Fruit fly (Drosophila melanogaster) whole organism, embryonic: ENCODE measurements around the gene pbl.

ENCODE experiments used
- CG10147 ChIP-seq: fragments of 200-800 bp; sonication (Bioruptor generic); optimal IDR thresholded peaks from 2 replicates; lab custom pipeline; 2019; ENCODE audit warnings: missing biosample characterization, mild to moderate bottlenecking, missing genetic modification characterization, moderate library complexity
- CG11456 ChIP-seq: fragments of 200-800 bp; sonication (Bioruptor generic); IDR thresholded peaks from 3 replicates; pipeline ENCODE4 v1.3.6; 2022; ENCODE audit warnings: missing biosample characterization, missing genetic modification characterization
- CG1233 ChIP-seq: fragments of 200-800 bp; sonication (Bioruptor generic); optimal IDR thresholded peaks from 4 replicates; lab custom pipeline; 2018; ENCODE audit warnings: missing biosample characterization, mild to moderate bottlenecking, missing genetic modification characterization
- CG14441 ChIP-seq: fragments of 200-800 bp; sonication (Bioruptor generic); IDR thresholded peaks from 2 replicates; pipeline ENCODE4 v1.3.6; 2022; ENCODE audit warnings: missing biosample characterization, missing genetic modification characterization
- CG17912 ChIP-seq: fragments of 200-800 bp; sonication (Bioruptor generic); optimal IDR thresholded peaks from 2 replicates; lab custom pipeline; 2018; ENCODE audit warnings: missing biosample characterization, mild to moderate bottlenecking, missing genetic modification characterization
- CG2120 ChIP-seq: fragments of 200-800 bp; sonication (Bioruptor generic); optimal IDR thresholded peaks from 3 replicates; lab custom pipeline; 2016; ENCODE audit warnings: missing biosample characterization, missing genetic modification characterization
- CG2129 ChIP-seq: fragments of 200-800 bp; sonication (Bioruptor generic); IDR thresholded peaks from 2 replicates; pipeline ENCODE4 v1.3.6; 2022; ENCODE audit warnings: missing biosample characterization, missing genetic modification characterization; ENCODE audit not compliant: partially characterized antibody
- CG3065 ChIP-seq: fragments of 200-800 bp; sonication (Bioruptor generic); optimal IDR thresholded peaks from 2 replicates; lab custom pipeline; 2016; ENCODE audit warnings: missing biosample characterization, missing genetic modification characterization
- CG34376 ChIP-seq: fragments of 200-800 bp; sonication (Bioruptor generic); optimal IDR thresholded peaks from 2 replicates; lab custom pipeline; 2018; ENCODE audit warnings: missing biosample characterization, mild to moderate bottlenecking, missing genetic modification characterization
- CG4707 ChIP-seq: fragments of 200-800 bp; sonication (Bioruptor generic); optimal IDR thresholded peaks from 2 replicates; lab custom pipeline; 2018; ENCODE audit warnings: missing biosample characterization, mild to moderate bottlenecking, missing genetic modification characterization, moderate library complexity
- CG4730 ChIP-seq: fragments of 200-800 bp; sonication (Bioruptor generic); IDR thresholded peaks from 2 replicates; pipeline ENCODE4 v1.3.6; 2022; ENCODE audit warnings: missing biosample characterization, missing genetic modification characterization
- CG6654 ChIP-seq: fragments of 200-800 bp; sonication (Bioruptor generic); optimal IDR thresholded peaks from 2 replicates; lab custom pipeline; 2017; ENCODE audit warnings: missing biosample characterization, mild to moderate bottlenecking, missing genetic modification characterization
- CG9727 ChIP-seq: fragments of 200-800 bp; sonication (Bioruptor generic); optimal IDR thresholded peaks from 3 replicates; lab custom pipeline; 2017; ENCODE audit warnings: missing biosample characterization, mild to moderate bottlenecking, missing genetic modification characterization
- CG9797 ChIP-seq: fragments of 200-800 bp; sonication (Bioruptor generic); optimal IDR thresholded peaks from 3 replicates; lab custom pipeline; 2018; ENCODE audit warnings: missing biosample characterization, mild to moderate bottlenecking, missing genetic modification characterization
- D19A ChIP-seq: fragments of 200-800 bp; optimal IDR thresholded peaks from 3 replicates; lab custom pipeline; 2019; ENCODE audit warnings: missing biosample characterization, mild to moderate bottlenecking, missing genetic modification characterization, moderate library complexity
- Deaf1 ChIP-seq: fragments of 200-800 bp; optimal IDR thresholded peaks from 3 replicates; lab custom pipeline; 2019; ENCODE audit warnings: missing biosample characterization, mild to moderate bottlenecking, missing genetic modification characterization, moderate library complexity
- Ets65A ChIP-seq: fragments of 200-800 bp; sonication (Bioruptor generic); peaks from one replicate; lab custom pipeline; 2016; ENCODE audit warnings: missing biosample characterization, missing genetic modification characterization
- HHEX ChIP-seq: fragments of 200-800 bp; sonication (Bioruptor generic); optimal IDR thresholded peaks from 3 replicates; lab custom pipeline; 2017; ENCODE audit warnings: missing biosample characterization, mild to moderate bottlenecking, missing genetic modification characterization, missing genetic modification reagents
- Hmr ChIP-seq: fragments of 200-800 bp; sonication (Bioruptor generic); optimal IDR thresholded peaks from 3 replicates; lab custom pipeline; 2017; ENCODE audit warnings: mild to moderate bottlenecking, missing biosample characterization, missing genetic modification reagents, missing genetic modification characterization
- Max ChIP-seq: fragments of 200-800 bp; sonication (Bioruptor generic); optimal IDR thresholded peaks from 2 replicates; lab custom pipeline; 2016; ENCODE audit warnings: missing biosample characterization, mild to moderate bottlenecking, missing genetic modification characterization
- NC2β ChIP-seq: fragments of 200-800 bp; sonication (Bioruptor generic); optimal IDR thresholded peaks from 2 replicates; lab custom pipeline; 2016; ENCODE audit warnings: missing biosample characterization, missing genetic modification characterization
- NFAT ChIP-seq: fragments of 200-800 bp; sonication (Bioruptor generic); IDR thresholded peaks from 2 replicates; pipeline ENCODE4 v1.3.6; 2022; ENCODE audit warnings: missing biosample characterization, missing genetic modification characterization
- Optix ChIP-seq: fragments of 200-800 bp; sonication (Bioruptor generic); IDR thresholded peaks from 3 replicates; pipeline ENCODE4 v1.3.6; 2022; ENCODE audit warnings: missing biosample characterization, missing genetic modification characterization
- Sox102F ChIP-seq: fragments of 200-800 bp; sonication (Bioruptor generic); optimal IDR thresholded peaks from 2 replicates; lab custom pipeline; 2018; ENCODE audit warnings: missing biosample characterization, mild to moderate bottlenecking, missing genetic modification characterization, moderate library complexity
- Stat92E ChIP-seq, 3 experiments: fragments of >200 bp in 2 of 3; fragments of 200-800 bp in 1 of 3; sonication (Bioruptor generic) in 1 of 3; optimal IDR thresholded peaks; 2 replicates each; lab custom pipeline; 2017 to 2019; ENCODE audit warnings: missing biosample characterization in 3 of 3, missing genetic modification characterization in 3 of 3, mild to moderate bottlenecking in 1 of 3, moderate library complexity in 1 of 3
- Xrp1 ChIP-seq: fragments of 200-800 bp; sonication (Bioruptor generic); IDR thresholded peaks from 2 replicates; pipeline ENCODE4 v1.3.6; 2022; ENCODE audit warnings: missing biosample characterization, missing genetic modification characterization
- caup ChIP-seq: fragments of 200-800 bp; sonication (Bioruptor generic); optimal IDR thresholded peaks from 3 replicates; lab custom pipeline; 2017; ENCODE audit warnings: missing biosample characterization, mild to moderate bottlenecking, missing genetic modification characterization, moderate library complexity; ENCODE audit not compliant: severe bottlenecking
- fd64A ChIP-seq: fragments of 200-800 bp; sonication (Bioruptor generic); optimal IDR thresholded peaks from 3 replicates; lab custom pipeline; 2018; ENCODE audit warnings: missing biosample characterization, mild to moderate bottlenecking, missing genetic modification characterization
- gsb-n ChIP-seq: fragments of 200-800 bp; sonication (Bioruptor generic); optimal IDR thresholded peaks from 3 replicates; lab custom pipeline; 2018; ENCODE audit warnings: missing biosample characterization, mild to moderate bottlenecking, missing genetic modification characterization
- ham ChIP-seq: fragments of 200-800 bp; sonication (Bioruptor generic); IDR thresholded peaks from 2 replicates; pipeline ENCODE4 v1.3.6; 2022; ENCODE audit warnings: missing biosample characterization, missing genetic modification characterization
- hkb ChIP-seq, 2 experiments: fragments of 200-800 bp in 1 of 2; fragments of >200 bp in 1 of 2; sonication (Bioruptor generic) in 1 of 2; IDR thresholded peaks in 1 of 2; optimal IDR thresholded peaks in 1 of 2; 2 replicates each; pipeline versions ENCODE4 v1.3.6 to Lab custom; 2017 to 2022; ENCODE audit warnings: missing biosample characterization in 1 of 2, missing genetic modification characterization in 1 of 2
- jing ChIP-seq: fragments of 200-800 bp; sonication (Bioruptor generic); optimal IDR thresholded peaks from 2 replicates; lab custom pipeline; 2018; ENCODE audit warnings: missing biosample characterization, mild to moderate bottlenecking, missing genetic modification characterization
- kni ChIP-seq: fragments of 200-800 bp; sonication (Bioruptor generic); optimal IDR thresholded peaks from 3 replicates; lab custom pipeline; 2017; ENCODE audit warnings: mild to moderate bottlenecking, missing biosample characterization, missing genetic modification reagents, missing genetic modification characterization
- org-1 ChIP-seq: fragments of 200-800 bp; sonication (Bioruptor generic); optimal IDR thresholded peaks from 2 replicates; lab custom pipeline; 2017; ENCODE audit warnings: missing biosample characterization, missing genetic modification characterization
- otp ChIP-seq: fragments of 200-800 bp; sonication (Bioruptor generic); IDR thresholded peaks from 3 replicates; pipeline ENCODE4, ENCODE4 v1.3.6; 2022; ENCODE audit warnings: missing biosample characterization, missing genetic modification characterization
- pzg ChIP-seq: fragments of 200-800 bp; sonication (Bioruptor generic); optimal IDR thresholded peaks from 3 replicates; lab custom pipeline; 2018; ENCODE audit warnings: missing biosample characterization, mild to moderate bottlenecking, missing genetic modification characterization, moderate library complexity
- row ChIP-seq: fragments of 200-800 bp; sonication (Bioruptor generic); IDR thresholded peaks from 3 replicates; pipeline ENCODE4 v1.3.6; 2022; ENCODE audit warnings: missing biosample characterization, missing genetic modification characterization
- sens-2 ChIP-seq: fragments of 200-800 bp; sonication (Bioruptor generic); IDR thresholded peaks from 2 replicates; pipeline ENCODE4 v1.3.6; 2022; ENCODE audit warnings: missing biosample characterization, missing genetic modification characterization
- tx ChIP-seq: fragments of 200-800 bp; sonication (Bioruptor generic); optimal IDR thresholded peaks from 2 replicates; lab custom pipeline; 2016; ENCODE audit warnings: missing biosample characterization, missing genetic modification characterization
- unc-4 ChIP-seq: fragments of 200-800 bp; sonication (Bioruptor generic); IDR thresholded peaks from 2 replicates; pipeline ENCODE4 v1.3.6; 2022; ENCODE audit warnings: missing biosample characterization, missing genetic modification characterization; ENCODE audit not compliant: partially characterized antibody
- yki ChIP-seq: fragments of >200 bp; optimal IDR thresholded peaks from 3 replicates; lab custom pipeline; 2018

pbl gene

DNA sequence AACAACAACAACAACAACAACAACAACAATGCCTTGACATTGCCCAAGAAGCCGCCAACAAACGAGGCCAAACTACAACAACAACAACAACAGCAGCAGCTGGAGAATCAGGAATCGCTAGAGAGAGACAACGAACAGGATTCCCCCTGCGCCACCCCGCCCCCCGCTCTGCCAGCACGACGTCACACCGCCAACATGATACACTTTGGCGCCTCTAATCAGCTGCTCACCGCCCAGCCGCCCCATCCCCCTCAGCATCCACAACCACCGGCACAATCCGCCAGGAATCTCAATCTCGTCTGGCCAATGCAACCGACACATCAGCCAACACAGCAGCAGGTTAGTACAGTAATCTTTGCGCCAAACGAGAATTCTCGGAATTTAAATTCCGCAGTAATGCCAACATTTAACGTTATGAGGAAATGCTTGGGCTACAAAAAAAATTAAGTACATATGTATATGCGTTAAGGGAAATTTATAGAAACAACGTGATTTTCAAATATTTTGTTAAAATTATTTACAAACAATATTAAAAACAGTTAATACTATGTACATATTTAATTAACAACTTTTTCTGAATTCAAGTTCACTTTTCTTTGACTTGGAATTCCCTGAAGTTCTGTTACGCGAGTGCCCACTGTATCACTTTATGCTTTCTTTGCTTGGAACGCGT lies 41.9 kb downstream of the pbl start (continued):
- TF ChIP-seq caup (GFP tag; lab: Kevin White, UChicago) = no peak
- TF ChIP-seq gsb-n (tag; lab: Kevin White, UChicago) = peak; percentile 31
- no peak for TF ChIP-seq pzg (GFP tag; lab: Kevin White, UChicago)
- no peak for TF ChIP-seq unc-4 (GFP tag; lab: Robert Waterston, UW)
- TF ChIP-seq ham (GFP tag; lab: Robert Waterston, UW) = no peak
- peak; percentile 63 for TF ChIP-seq row (GFP tag; lab: Robert Waterston, UW)
- TF ChIP-seq sens-2 = no peak
- no peak for TF ChIP-seq CG34376 (GFP tag; lab: Kevin White, UChicago)
- TF ChIP-seq NFAT (GFP tag; lab: Robert Waterston, UW) = no peak
- TF ChIP-seq CG4707 = no peak
- TF ChIP-seq CG2120 (GFP tag; lab: Kevin White, UChicago) = no peak
- no peak for TF ChIP-seq Deaf1 (tag; lab: Kevin White, UChicago)
- TF ChIP-seq CG14441 (GFP tag; lab: Robert Waterston, UW) = peak; percentile 35; the same call in 1 of the 2 replicates
- TF ChIP-seq CG6654 (GFP tag; lab: Kevin White, UChicago) = no peak
- TF ChIP-seq Stat92E (GFP tag; optimal IDR thresholded peaks at IDR 0.05; lab: Kevin White, UChicago) = no peak
- TF ChIP-seq CG1233 (GFP tag; lab: Kevin White, UChicago) = no peak
- peak; percentile 45 for TF ChIP-seq CG9727 (GFP tag; lab: Kevin White, UChicago)
- TF ChIP-seq Sox102F (GFP tag; lab: Kevin White, UChicago) = peak; percentile 61
- TF ChIP-seq CG4730 (GFP tag; lab: Robert Waterston, UW) = no peak
- no peak for TF ChIP-seq HHEX (GFP tag; lab: Kevin White, UChicago)
- no peak for TF ChIP-seq fd64A (GFP tag; lab: Kevin White, UChicago)
- TF ChIP-seq CG9797 (GFP tag; lab: Kevin White, UChicago) = no peak
- TF ChIP-seq Xrp1 = peak; percentile 32; the same call in 1 of the 2 replicates
- no peak for TF ChIP-seq tx (GFP tag; lab: Kevin White, UChicago)
- no peak for TF ChIP-seq CG3065 (GFP tag; lab: Kevin White, UChicago)
- TF ChIP-seq jing (GFP tag; lab: Kevin White, UChicago) = no peak
- TF ChIP-seq CG17912 (GFP tag; lab: Kevin White, UChicago) = no peak
- TF ChIP-seq Optix (GFP tag; lab: Robert Waterston, UW) = no peak
- TF ChIP-seq D19A (tag; lab: Kevin White, UChicago) = peak; percentile 21
- no peak for TF ChIP-seq CG2129 (GFP tag; lab: Robert Waterston, UW)
- no peak for TF ChIP-seq otp (GFP tag; lab: Robert Waterston, UW)
- peak; percentile 47 for TF ChIP-seq Hmr (GFP tag; lab: Kevin White, UChicago)
- peak; percentile 3 for TF ChIP-seq CG10147 (GFP tag; lab: Kevin White, UChicago)
- no peak for TF ChIP-seq Ets65A (GFP tag; lab: Kevin White, UChicago)
- no peak for TF ChIP-seq NC2β (GFP tag; lab: Kevin White, UChicago)
- no peak for TF ChIP-seq yki (lab: Kevin White, UChicago)
- TF ChIP-seq kni (GFP tag; lab: Kevin White, UChicago) = no peak
- peak; percentile 34; the same call in 1 of the 3 replicates for TF ChIP-seq CG11456 (GFP tag; lab: Robert Waterston, UW)
- peak; percentile 38 for TF ChIP-seq org-1 (GFP tag; lab: Kevin White, UChicago)
- no peak for TF ChIP-seq hkb (optimal IDR thresholded peaks at IDR 0.05; lab: Kevin White, UChicago)
- peak; percentile 41; the same call in 1 of the 2 replicates for TF ChIP-seq hkb (GFP tag; IDR thresholded peaks at IDR 0.05; lab: Robert Waterston, UW)
- no peak for TF ChIP-seq Max (GFP tag; lab: Kevin White, UChicago)
